Fruit fly (Drosophila melanogaster): ENCODE results near the gene Brd8.

Gene Brd8

DNA sequence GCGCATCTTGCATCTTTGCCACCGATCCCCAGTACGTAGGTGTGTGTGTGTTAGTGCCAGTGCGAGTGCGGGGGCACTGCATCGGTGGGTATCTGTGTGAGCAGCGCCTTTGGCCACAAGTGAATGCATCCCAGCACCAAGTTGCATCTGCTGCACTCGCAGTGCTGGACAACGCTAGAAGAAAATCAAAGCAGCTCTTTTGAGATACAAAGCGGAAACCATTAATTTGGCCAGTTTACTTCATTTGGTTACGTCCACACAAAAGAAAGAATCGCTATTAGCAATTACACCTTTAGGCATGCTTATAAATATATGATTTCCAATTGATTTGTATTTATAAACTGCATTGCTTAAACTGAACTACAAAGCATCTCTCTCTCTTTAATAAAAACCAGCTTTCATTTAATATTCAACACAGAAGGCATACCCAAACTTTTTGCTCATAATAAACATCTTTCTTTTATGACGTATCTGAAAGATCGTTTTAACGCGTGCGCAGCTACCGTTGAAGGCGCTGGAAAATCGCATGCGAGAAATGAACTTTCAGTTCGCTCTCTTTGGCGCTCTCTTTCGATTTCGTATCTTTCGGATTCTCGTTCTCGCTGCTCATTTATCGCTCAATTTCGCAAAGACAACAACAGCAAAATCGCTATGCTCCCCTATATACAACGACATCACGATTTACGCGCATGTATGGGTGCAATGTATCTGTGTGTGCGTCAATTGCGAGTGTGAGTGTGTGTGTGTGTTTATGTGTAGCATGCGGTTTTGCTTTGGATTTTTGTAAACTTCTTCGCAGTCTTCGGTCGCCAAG lies 16.9 kb upstream of the Brd8 start:
- no peak for TF ChIP-seq lola (GFP tag; optimal IDR thresholded peaks at IDR 0.05)
- peak; percentile 2 for TF ChIP-seq Rel (GFP tag; optimal IDR thresholded peaks at IDR 0.05)
- no peak for TF ChIP-seq Rel (tag; optimal IDR thresholded peaks at IDR 0.05)
- TF ChIP-seq brk (GFP tag; optimal IDR thresholded peaks at IDR 0.05) = peak; percentile 31
- TF ChIP-seq usp (GFP tag; optimal IDR thresholded peaks at IDR 0.05) = no peak
- no peak for TF ChIP-seq Hnf4 (GFP tag; optimal IDR thresholded peaks at IDR 0.05)
- no peak for TF ChIP-seq woc (GFP tag; optimal IDR thresholded peaks at IDR 0.05)
- TF ChIP-seq Abd-B (GFP tag; optimal IDR thresholded peaks at IDR 0.05) = no peak
- no peak for TF ChIP-seq tai (GFP tag; optimal IDR thresholded peaks at IDR 0.05)
- TF ChIP-seq N (GFP tag; optimal IDR thresholded peaks at IDR 0.05) = no peak
- TF ChIP-seq sv (GFP tag; optimal IDR thresholded peaks at IDR 0.05) = no peak
- TF ChIP-seq Vsx2 (GFP tag; optimal IDR thresholded peaks at IDR 0.05; ENCODE audit: partially characterized antibody) = peak; percentile 41
- no peak for TF ChIP-seq dmrt93B (GFP tag; optimal IDR thresholded peaks at IDR 0.05)
- TF ChIP-seq ey (GFP tag; optimal IDR thresholded peaks at IDR 0.05) = no peak
- TF ChIP-seq rgr (GFP tag; optimal IDR thresholded peaks at IDR 0.05) = no peak
- TF ChIP-seq sage (GFP tag; optimal IDR thresholded peaks at IDR 0.05) = peak; percentile 10
- TF ChIP-seq Dif (GFP tag; optimal IDR thresholded peaks at IDR 0.05; ENCODE audit: partially characterized antibody) = peak; percentile 20
- TF ChIP-seq dsf (GFP tag; optimal IDR thresholded peaks at IDR 0.05; ENCODE audit: borderline replicate concordance) = no peak

DNA sequence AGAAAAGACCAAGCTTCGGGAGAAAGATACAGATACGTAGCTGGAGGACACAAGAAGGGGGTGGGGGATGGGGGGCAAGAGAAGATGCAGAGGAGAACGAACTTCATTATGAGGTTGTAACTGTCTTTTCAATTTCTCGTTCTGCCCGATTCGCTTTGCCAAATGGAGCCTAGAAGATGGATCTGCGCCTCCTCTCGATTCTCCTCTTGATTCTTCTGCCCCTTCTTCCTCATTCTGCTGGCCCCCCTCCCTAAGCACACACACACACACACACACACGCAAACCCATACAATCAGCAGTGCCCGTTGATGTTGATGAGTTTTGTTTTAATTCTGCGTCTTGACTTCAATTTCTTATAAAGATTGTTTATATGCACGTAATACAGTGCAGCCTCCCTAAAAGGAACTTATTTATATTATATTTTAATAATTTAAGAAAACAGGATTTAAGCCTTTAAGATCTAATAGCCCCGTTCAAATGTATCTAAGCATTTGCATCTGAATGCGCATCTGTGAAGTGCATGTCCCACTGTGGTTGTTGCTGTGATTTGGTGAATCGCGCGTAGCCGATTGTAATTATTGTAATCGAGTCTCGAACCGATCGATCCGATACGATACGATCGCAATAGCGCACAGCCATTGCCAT lies 16.2 kb upstream of the Brd8 start:
- TF ChIP-seq Hr78 (GFP tag; optimal IDR thresholded peaks at IDR 0.05) = no peak
- no peak for TF ChIP-seq pan (optimal IDR thresholded peaks at IDR 0.05)
- TF ChIP-seq CrebA (GFP tag; optimal IDR thresholded peaks at IDR 0.05; ENCODE audit: borderline replicate concordance) = no peak
- TF ChIP-seq fru (GFP tag; optimal IDR thresholded peaks at IDR 0.05) = peak; percentile 80
- no peak for TF ChIP-seq lola (GFP tag; optimal IDR thresholded peaks at IDR 0.05)
- peak; percentile 87 for TF ChIP-seq h (GFP tag; optimal IDR thresholded peaks at IDR 0.05)
- no peak for TF ChIP-seq tai (GFP tag; optimal IDR thresholded peaks at IDR 0.05)
- peak; percentile 72 for TF ChIP-seq ey (GFP tag; optimal IDR thresholded peaks at IDR 0.05)
- TF ChIP-seq Vsx2 (GFP tag; optimal IDR thresholded peaks at IDR 0.05; ENCODE audit: partially characterized antibody) = no peak
- peak; percentile 74 for TF ChIP-seq Hnf4 (GFP tag; optimal IDR thresholded peaks at IDR 0.05)
- TF ChIP-seq brk (GFP tag; optimal IDR thresholded peaks at IDR 0.05) = peak; percentile 52
- no peak for TF ChIP-seq Abd-B (GFP tag; optimal IDR thresholded peaks at IDR 0.05)
- TF ChIP-seq br (GFP tag; optimal IDR thresholded peaks at IDR 0.05) = peak; percentile 63
- TF ChIP-seq dsf (GFP tag; optimal IDR thresholded peaks at IDR 0.05; ENCODE audit: borderline replicate concordance) = peak; percentile 42
- peak; percentile 88 for TF ChIP-seq Sp1 (GFP tag; optimal IDR thresholded peaks at IDR 0.05)
- peak; percentile 92 for TF ChIP-seq HLH106 (tag; optimal IDR thresholded peaks at IDR 0.05)
- TF ChIP-seq N (GFP tag; optimal IDR thresholded peaks at IDR 0.05) = peak; percentile 56
- no peak for TF ChIP-seq Rel (GFP tag; optimal IDR thresholded peaks at IDR 0.05)
- TF ChIP-seq Rel (tag; optimal IDR thresholded peaks at IDR 0.05) = peak; percentile 68
- peak in 1 of 2 experiments; percentile 18 for TF ChIP-seq dl (GFP tag; optimal IDR thresholded peaks at IDR 0.05; ENCODE audit: insufficient read depth in 1 of 2, partially characterized antibody in 2 of 2)
- TF ChIP-seq usp (GFP tag; optimal IDR thresholded peaks at IDR 0.05) = no peak
- peak; percentile 80 for TF ChIP-seq dmrt93B (GFP tag; optimal IDR thresholded peaks at IDR 0.05)
- TF ChIP-seq psq (GFP tag; optimal IDR thresholded peaks at IDR 0.05) = peak; percentile 91
- peak; percentile 50 for TF ChIP-seq woc (GFP tag; optimal IDR thresholded peaks at IDR 0.05)
- no peak for TF ChIP-seq jim (GFP tag; optimal IDR thresholded peaks at IDR 0.05)
- TF ChIP-seq Hr83 (GFP tag; optimal IDR thresholded peaks at IDR 0.05; ENCODE audit: poor library complexity, severe bottlenecking) = no peak
- peak; percentile 80 for TF ChIP-seq rgr (GFP tag; optimal IDR thresholded peaks at IDR 0.05)
- TF ChIP-seq CG32264 (GFP tag; optimal IDR thresholded peaks at IDR 0.05) = no peak
- TF ChIP-seq sage (GFP tag; optimal IDR thresholded peaks at IDR 0.05) = peak; percentile 76
- peak in 1 of 2 experiments; percentile 85 for TF ChIP-seq foxo (GFP tag; optimal IDR thresholded peaks at IDR 0.05)
- TF ChIP-seq sv (GFP tag; optimal IDR thresholded peaks at IDR 0.05) = no peak
- peak; percentile 55 for TF ChIP-seq Dfd (GFP tag; optimal IDR thresholded peaks at IDR 0.05)
- peak; percentile 86 for TF ChIP-seq CG9705 (GFP tag; optimal IDR thresholded peaks at IDR 0.05)
- peak; percentile 82 for TF ChIP-seq OdsH (GFP tag; optimal IDR thresholded peaks at IDR 0.05)
- TF ChIP-seq GATAd (GFP tag; optimal IDR thresholded peaks at IDR 0.05) = no peak
- no peak for TF ChIP-seq Mio (GFP tag; optimal IDR thresholded peaks at IDR 0.05)
- TF ChIP-seq Dif (GFP tag; optimal IDR thresholded peaks at IDR 0.05; ENCODE audit: partially characterized antibody) = no peak
- TF ChIP-seq Jra (GFP tag; optimal IDR thresholded peaks at IDR 0.05) = peak; percentile 9
- TF ChIP-seq Myc (optimal IDR thresholded peaks at IDR 0.05) = no peak
